Worm (Caenorhabditis elegans) whole organism, young adult: ENCODE measurements around the gene ttr-30.

Source experiments
- ZK185.1 ChIP-seq: sonication (generic microtip); optimal IDR thresholded peaks from 2 replicates; lab custom pipeline; 2016; ENCODE audit warnings: mild to moderate bottlenecking, missing genetic modification characterization, missing compliant biosample characterization; ENCODE audit not compliant: poor library complexity, severe bottlenecking
- ama-1 ChIP-seq, 3 experiments: fragments of 150-350 bp in 1 of 3; sonication (generic microtip) in 2 of 3; optimal IDR thresholded peaks; 2 replicates each; lab custom pipeline; 2014 to 2018; ENCODE audit warnings: missing biosample characterization in 2 of 3, missing genetic modification characterization in 2 of 3, missing genetic modification reagents in 2 of 3
- dox-1 ChIP-seq: fragments of 200-800 bp; sonication (Bioruptor generic); IDR thresholded peaks from 2 replicates; pipeline ENCODE4 v1.3.6; 2022; ENCODE audit warnings: missing genetic modification reagents, missing genetic modification characterization, missing compliant biosample characterization

DNA sequence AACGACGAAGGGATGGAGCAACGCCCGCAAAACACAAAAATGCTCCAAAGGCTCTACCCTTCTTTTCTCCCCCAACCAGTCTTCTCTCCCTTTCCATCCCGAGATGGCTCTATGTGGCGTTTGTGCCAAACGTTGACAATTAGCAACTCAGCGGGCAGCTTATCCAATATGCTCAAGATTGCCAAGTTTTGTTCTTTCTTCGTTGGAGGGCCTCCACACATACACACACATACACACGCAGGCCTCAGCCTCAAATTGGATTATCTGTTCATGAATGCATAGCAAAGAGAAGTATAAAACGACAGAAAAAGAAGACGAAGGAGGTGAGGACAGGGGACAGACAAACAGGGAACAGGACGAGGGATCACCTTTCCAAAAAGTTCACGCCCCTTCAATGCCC is 49.4 kb upstream of the ttr-30 start:
- TF ChIP-seq dox-1 (GFP tag; lab: Robert Waterston, UW): no peak
- TF ChIP-seq ama-1 (optimal IDR thresholded peaks at IDR 0.05; lab: Kevin White, UChicago): no peak
- TF ChIP-seq ama-1 (GFP tag; optimal IDR thresholded peaks at IDR 0.05; lab: Kevin White, UChicago): no peak
- TF ChIP-seq ZK185.1 (tag; lab: Kevin White, UChicago): no peak
